Worm (Caenorhabditis elegans) whole organism, midembryonic: Measurements from ENCODE around the gene ani-2.

ENCODE experiments used
- T22C8.4 ChIP-seq: fragments of 200-800 bp; sonication (Bioruptor generic); IDR thresholded peaks from 2 replicates; pipeline ENCODE4 v1.3.6; 2022; ENCODE audit warnings: missing genetic modification characterization, missing compliant biosample characterization
- cog-1 ChIP-seq: sonication (generic microtip); optimal IDR thresholded peaks from 2 replicates; lab custom pipeline; 2016; ENCODE audit warnings: missing genetic modification characterization, missing compliant biosample characterization
- flt-1 ChIP-seq: fragments of 200-800 bp; sonication (Bioruptor generic); IDR thresholded peaks from 2 replicates; pipeline ENCODE4 v1.3.6; 2022; ENCODE audit warnings: missing genetic modification characterization, missing compliant biosample characterization
- klf-2 ChIP-seq: fragments of 200-800 bp; sonication (Bioruptor generic); conservative IDR thresholded peaks from 2 replicates; pipeline ENCODE4 v1.3.6; 2022; ENCODE audit warnings: missing genetic modification reagents, missing genetic modification characterization, missing compliant biosample characterization
- med-1 ChIP-seq: sonication (generic microtip); optimal IDR thresholded peaks from 2 replicates; lab custom pipeline; 2017; ENCODE audit warnings: missing genetic modification characterization, mild to moderate bottlenecking, missing compliant biosample characterization, antibody characterized with exemption, missing genetic modification reagents; ENCODE audit not compliant: insufficient read depth
- ref-1 ChIP-seq: fragments of 200-800 bp; sonication (Bioruptor generic); conservative IDR thresholded peaks from 2 replicates; pipeline ENCODE4 v1.3.6; 2022; ENCODE audit warnings: missing genetic modification reagents, missing genetic modification characterization, missing compliant biosample characterization
- tab-1 ChIP-seq: fragments of 200-800 bp; sonication (Bioruptor generic); IDR thresholded peaks from 2 replicates; pipeline ENCODE4 v1.3.6; 2022; ENCODE audit warnings: missing genetic modification characterization, missing compliant biosample characterization
- ztf-23 ChIP-seq: fragments of 200-800 bp; sonication (Bioruptor generic); IDR thresholded peaks from 2 replicates; pipeline ENCODE4 v1.3.6; 2022; ENCODE audit warnings: missing genetic modification reagents, missing genetic modification characterization, missing compliant biosample characterization
- ztf-29 ChIP-seq: fragments of 200-800 bp; sonication (Bioruptor generic); IDR thresholded peaks from 2 replicates; pipeline ENCODE4 v1.3.6; 2022; ENCODE audit warnings: missing genetic modification reagents, missing genetic modification characterization, missing compliant biosample characterization

The ani-2 gene

DNA sequence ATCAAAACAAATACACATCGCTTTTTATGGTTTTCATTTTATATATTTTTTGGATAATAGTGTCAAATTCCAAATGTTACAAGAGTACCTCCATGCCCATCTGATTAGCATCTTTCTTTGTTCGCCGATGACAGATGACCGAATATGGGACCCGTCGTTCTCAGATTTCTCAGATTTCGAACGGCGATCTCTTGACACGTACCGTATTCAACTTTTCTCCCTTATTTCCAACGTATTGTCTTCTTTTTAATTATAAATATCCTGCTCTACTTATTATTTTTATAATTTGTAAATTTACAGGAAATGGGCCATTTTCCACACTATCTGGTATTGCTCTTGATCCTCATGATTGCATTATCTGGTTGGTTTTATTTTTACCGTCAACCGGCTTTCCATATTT lies 33.2 kb upstream of the ani-2 start, which contains the start of gene zig-10:
TSS of gene zig-10 (plus strand) at position 301 of the 400 bp plus-strand sequence.
- TF ChIP-seq T22C8.4 (GFP tag; lab: Robert Waterston, UW) (no peak), med-1 (GFP tag; lab: Kevin White, UChicago) (no peak), tab-1 (GFP tag; lab: Robert Waterston, UW) (no peak), cog-1 (tag; lab: Kevin White, UChicago) (no peak)

DNA sequence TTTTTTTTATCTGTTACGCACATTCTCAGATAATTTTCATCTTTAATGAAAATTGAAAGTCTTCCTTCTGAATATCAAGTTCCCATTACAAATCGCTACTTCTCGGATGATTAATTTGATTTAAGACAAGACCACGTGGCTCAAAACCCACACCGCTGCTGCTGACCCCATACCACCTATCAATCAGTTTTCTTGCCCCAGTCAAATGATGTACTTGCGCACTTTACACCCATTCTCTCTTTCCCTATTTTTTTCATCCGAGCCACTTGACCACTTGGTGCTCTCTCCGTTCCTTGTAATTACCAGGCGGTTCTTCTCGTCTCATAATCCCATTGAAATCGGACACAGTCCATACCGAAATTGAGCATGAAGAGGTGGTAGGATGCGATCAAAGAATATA lies 28.9 kb upstream of the ani-2 start:
- TF ChIP-seq cog-1 (tag; lab: Kevin White, UChicago): no peak
- no peak for TF ChIP-seq klf-2
- TF ChIP-seq tab-1 (GFP tag; lab: Robert Waterston, UW): no peak
- no peak for TF ChIP-seq flt-1
- no peak for TF ChIP-seq ztf-29
- no peak for TF ChIP-seq ref-1 (GFP tag; lab: Robert Waterston, UW)
- no peak for TF ChIP-seq med-1 (GFP tag; lab: Kevin White, UChicago)
- TF ChIP-seq T22C8.4 (GFP tag; lab: Robert Waterston, UW): no peak
- TF ChIP-seq ztf-23: no peak

DNA sequence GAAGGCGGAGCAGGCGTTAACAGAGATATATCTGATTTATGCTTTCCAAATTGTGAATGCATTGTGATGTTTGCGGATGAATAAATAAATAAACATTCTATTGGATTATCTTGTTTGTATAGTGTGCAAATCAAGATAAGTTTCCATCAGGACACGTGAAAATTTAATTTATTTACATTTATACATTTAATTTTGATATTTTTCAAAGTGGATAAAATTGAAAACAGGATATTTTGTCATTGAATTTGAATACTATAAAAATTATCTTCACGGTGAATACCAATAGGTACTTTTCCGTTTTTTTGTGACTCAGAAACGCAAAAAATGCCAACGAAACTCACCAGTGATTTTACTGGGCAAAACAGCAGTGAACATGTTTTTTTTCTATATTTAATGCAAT lies 26.0 kb upstream of the ani-2 start, which contains the start of gene F58F12.3:
TSS of gene F58F12.3 (minus strand) at position 101 of the 400 bp plus-strand sequence.
- TF ChIP-seq ztf-23 (no peak), tab-1 (GFP tag; lab: Robert Waterston, UW) (no peak), flt-1 (no peak), klf-2 (no peak), med-1 (GFP tag; lab: Kevin White, UChicago) (no peak), ref-1 (GFP tag; lab: Robert Waterston, UW) (no peak), T22C8.4 (GFP tag; lab: Robert Waterston, UW) (no peak), ztf-29 (no peak), cog-1 (tag; lab: Kevin White, UChicago) (no peak)

DNA sequence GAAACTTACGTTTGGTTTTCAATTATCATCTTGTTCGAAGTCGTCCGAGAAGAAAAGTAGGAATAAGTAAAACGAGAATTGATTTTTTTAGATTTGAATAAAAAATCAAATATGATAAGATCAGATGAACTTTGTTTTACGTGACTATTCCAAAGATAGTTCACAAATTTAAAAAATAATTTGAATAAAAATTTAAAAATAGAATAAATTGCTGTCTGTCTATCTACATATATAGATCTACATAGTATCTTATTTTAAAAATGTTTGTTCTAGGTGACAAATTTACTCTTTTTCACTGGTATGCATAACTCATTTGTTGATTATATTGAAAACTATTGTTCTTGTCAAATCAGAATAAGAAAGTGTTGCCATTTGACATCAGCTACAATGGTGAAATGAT lies 22.8 kb upstream of the ani-2 start, which contains the start of gene F58F12.2:
TSS of gene F58F12.2 (minus strand) at position 101 of the 400 bp plus-strand sequence.
- TF ChIP-seq ztf-23: no peak
- TF ChIP-seq T22C8.4 (GFP tag; lab: Robert Waterston, UW): no peak
- no peak for TF ChIP-seq cog-1 (tag; lab: Kevin White, UChicago)
- TF ChIP-seq klf-2: no peak
- TF ChIP-seq tab-1 (GFP tag; lab: Robert Waterston, UW): no peak
- no peak for TF ChIP-seq ref-1 (GFP tag; lab: Robert Waterston, UW)
- no peak for TF ChIP-seq med-1 (GFP tag; lab: Kevin White, UChicago)
- TF ChIP-seq ztf-29: no peak
- TF ChIP-seq flt-1: no peak

DNA sequence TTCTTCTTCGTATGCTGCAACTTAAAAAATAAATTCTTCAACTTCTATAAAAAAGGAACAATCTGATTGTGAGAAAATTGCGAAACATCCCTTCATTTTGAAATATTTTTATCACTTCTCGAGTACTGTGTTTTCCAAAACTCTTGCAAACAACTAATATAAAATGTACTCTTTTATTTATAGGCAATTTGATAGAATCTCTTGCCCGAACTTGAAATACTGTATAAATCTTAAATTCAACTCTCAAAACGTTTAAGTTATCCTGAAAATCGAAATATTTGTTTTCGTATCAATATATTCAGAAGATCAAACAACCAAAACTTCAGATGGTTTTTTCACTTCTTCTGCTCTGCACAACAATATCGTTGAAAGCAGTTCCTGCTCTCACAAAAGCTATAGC lies 21.3 kb upstream of the ani-2 start, which contains the start of gene F58F12.4:
TSS of gene F58F12.4 (plus strand) at position 301 of the 400 bp plus-strand sequence.
- TF ChIP-seq T22C8.4 (GFP tag; lab: Robert Waterston, UW) (no peak), cog-1 (tag; lab: Kevin White, UChicago) (no peak), ztf-23 (no peak), ref-1 (GFP tag; lab: Robert Waterston, UW) (no peak), flt-1 (no peak), tab-1 (GFP tag; lab: Robert Waterston, UW) (no peak), ztf-29 (no peak), klf-2 (no peak), med-1 (GFP tag; lab: Kevin White, UChicago) (no peak)

DNA sequence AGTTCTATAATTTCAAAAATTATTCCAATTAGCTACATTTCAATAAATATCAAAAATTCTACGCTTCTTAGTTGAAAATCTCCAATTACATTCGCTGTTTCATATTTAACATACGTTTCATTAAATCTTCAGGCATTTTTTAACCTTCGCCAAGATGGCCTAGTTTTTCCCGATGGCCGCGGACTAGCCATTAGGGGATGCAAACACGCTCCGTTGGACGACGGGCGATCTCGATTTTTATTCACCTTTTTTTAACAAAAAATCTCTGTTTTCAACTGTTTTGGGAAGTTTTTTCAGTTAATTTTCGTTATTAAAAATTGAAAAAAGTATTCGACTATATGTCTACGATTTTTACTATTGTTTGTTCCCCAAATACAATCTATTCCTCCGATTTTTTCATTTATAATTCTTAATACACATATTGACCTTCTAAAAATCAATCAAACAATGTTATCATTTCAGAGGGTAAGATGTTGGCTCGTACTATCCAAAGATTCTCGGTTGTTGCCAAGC lies 18.1 kb upstream of the ani-2 start, which contains the start of gene F58F12.1:
TSS of gene F58F12.1 (plus strand) at position 463 of the 513 bp plus-strand sequence.
- peak; percentile 47; the same call in 1 of the 2 replicates for TF ChIP-seq flt-1
- TF ChIP-seq ztf-23: no peak

DNA sequence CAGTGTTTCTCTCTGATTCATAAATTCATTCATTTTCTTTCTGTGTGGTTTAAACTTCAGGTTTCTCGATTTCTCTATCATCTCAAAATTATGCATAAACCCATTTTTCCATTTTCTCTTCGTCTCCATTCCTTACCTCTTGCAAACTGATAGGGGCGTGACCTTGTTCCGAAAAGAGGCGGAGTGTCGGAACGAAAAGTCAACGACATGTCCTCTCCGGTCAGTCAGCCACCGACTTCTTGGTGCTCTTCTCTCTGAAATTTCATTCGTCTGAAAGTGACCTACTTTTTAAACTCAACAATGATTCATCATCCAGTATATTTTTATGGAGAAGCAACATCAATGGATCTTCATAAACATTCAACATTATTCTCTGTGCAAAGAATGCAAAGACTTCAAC lies 15.7 kb upstream of the ani-2 start, which contains the start of gene F58F12.12:
TSS of gene F58F12.12 (plus strand) at position 301 of the 400 bp plus-strand sequence.
- no peak for TF ChIP-seq klf-2
- TF ChIP-seq ztf-23: no peak
- no peak for TF ChIP-seq flt-1
- TF ChIP-seq ztf-29: no peak
- no peak for TF ChIP-seq T22C8.4 (GFP tag; lab: Robert Waterston, UW)
- TF ChIP-seq med-1 (GFP tag; lab: Kevin White, UChicago): no peak
- no peak for TF ChIP-seq cog-1 (tag; lab: Kevin White, UChicago)
- no peak for TF ChIP-seq ref-1 (GFP tag; lab: Robert Waterston, UW)
- TF ChIP-seq tab-1 (GFP tag; lab: Robert Waterston, UW): no peak

DNA sequence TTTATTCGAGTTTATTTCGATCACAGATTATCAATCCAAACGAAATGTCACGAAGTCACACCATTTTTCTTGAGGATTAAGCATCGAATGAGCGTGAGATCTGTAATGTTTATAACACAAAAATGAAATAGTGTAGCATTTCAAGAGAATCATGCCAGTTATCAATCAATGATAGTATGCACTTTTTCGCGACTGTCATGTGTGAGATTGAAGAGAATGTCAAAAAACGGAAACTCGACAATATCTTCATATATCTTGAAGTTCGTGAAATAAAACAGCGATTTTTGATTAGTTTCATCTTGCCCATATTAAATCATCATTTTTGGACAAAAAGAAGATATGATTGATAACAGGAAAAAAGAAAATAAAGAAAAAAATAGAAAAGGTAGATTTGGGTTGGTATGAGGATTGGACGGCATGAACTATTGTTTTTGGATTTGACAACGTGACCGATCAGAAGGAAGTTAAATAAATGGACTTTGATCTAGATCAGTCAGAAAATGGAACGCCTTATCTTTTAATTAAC lies 13.9 kb upstream of the ani-2 start:
- no peak for TF ChIP-seq ztf-23

DNA sequence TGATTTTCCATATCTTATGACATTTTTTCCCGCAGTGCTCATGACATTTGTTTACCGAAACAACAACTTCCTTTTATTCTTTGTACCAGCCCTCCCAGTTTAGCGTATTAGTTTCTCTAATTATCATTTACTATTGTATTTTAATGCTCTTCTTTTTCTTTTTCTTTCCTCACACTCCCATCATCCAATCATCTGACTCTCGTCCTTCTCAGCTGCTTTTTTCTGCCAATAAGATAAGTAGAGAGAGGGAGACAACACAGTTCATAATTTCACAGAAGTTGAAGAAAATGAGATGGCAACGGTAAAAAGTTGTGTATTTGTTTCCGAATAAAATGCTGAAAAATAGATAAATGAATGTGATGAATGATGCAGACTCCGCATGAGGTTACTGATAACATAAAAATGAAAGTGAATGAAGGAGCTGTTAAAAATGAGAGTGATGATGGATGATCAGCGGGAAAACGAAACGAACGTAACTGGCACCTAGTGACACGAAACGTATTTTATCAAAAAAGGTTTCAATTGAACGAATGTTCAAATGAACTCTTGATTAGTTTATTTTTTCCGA lies 12.3 kb upstream of the ani-2 start:
- TF ChIP-seq T22C8.4 (GFP tag; lab: Robert Waterston, UW) (no peak), klf-2 (no peak), ref-1 (GFP tag; lab: Robert Waterston, UW) (no peak), med-1 (GFP tag; lab: Kevin White, UChicago) (no peak), tab-1 (GFP tag; lab: Robert Waterston, UW) (no peak), cog-1 (tag; lab: Kevin White, UChicago) (no peak), ztf-29 (no peak), flt-1 (no peak), ztf-23 (no peak)

DNA sequence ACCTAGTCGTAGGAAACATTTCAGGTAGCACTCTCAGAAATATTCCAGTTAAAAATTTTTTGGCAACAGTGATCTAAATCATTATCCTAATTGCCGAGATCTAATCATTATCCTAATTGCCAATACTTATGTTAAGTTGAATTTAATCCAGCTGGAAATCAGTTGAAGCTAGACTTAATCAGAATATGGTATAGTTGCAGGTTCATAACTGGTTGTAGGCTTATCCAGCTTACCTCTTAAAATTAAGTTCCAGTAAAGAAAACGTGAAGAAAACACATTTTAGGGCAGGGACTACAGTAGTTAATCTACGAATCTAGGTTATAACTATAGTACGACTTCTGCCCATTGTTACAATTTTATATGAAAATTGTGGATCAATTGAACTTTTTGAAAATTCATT lies 11.5 kb upstream of the ani-2 start:
- no peak for TF ChIP-seq flt-1
